Fruit fly (Drosophila melanogaster): ENCODE measurements around the gene CG31676.

The CG31676 gene

DNA sequence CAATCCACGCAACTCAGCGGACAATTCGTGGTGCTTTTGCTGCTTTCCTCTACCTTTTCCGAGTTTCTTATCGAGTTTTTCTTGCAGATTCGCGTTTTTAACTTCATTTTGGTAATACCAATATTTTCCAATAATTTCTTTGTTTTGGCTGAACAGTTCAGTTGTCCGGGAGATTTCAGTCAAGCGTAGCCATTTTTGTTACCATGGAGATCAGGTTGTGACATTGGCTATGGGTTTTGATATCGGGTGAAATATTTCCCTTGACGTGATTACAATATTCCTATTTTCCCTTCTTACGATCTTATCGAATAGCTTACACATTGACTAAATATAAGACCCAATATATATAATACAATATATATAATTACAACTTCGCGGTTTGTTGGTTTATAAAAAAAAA lies 5.0 kb upstream of the CG31676 start, which contains the start of gene Oseg5 (continued):
- TF ChIP-seq CG3407 (GFP tag; optimal IDR thresholded peaks at IDR 0.05) (no peak), crp (GFP tag; optimal IDR thresholded peaks at IDR 0.05) (no peak), Poxn (GFP tag; IDR thresholded peaks at IDR 0.05) (no peak), CG9932 (GFP tag; IDR thresholded peaks at IDR 0.05) (no peak), vnd (GFP tag; IDR thresholded peaks at IDR 0.05; ENCODE audit: partially characterized antibody) (no peak), CG1024 (GFP tag; IDR thresholded peaks at IDR 0.05) (no peak), Optix (GFP tag; IDR thresholded peaks at IDR 0.05) (no peak), stwl (tag; optimal IDR thresholded peaks at IDR 0.05) (peak; percentile 1), CG15479 (GFP tag; optimal IDR thresholded peaks at IDR 0.05) (no peak), Blimp-1 (GFP tag; optimal IDR thresholded peaks at IDR 0.05) (no peak), Dbx (GFP tag; IDR thresholded peaks at IDR 0.05) (no peak), CG7357 (GFP tag; IDR thresholded peaks at IDR 0.05) (no peak), CG11696 (GFP tag; IDR thresholded peaks at IDR 0.05) (no peak), CG2120 (GFP tag; optimal IDR thresholded peaks at IDR 0.05) (no peak), CG2199 (GFP tag; IDR thresholded peaks at IDR 0.05) (0 out of 3 replicates have a peak, but pooled peaks have one; percentile 51), ttk (GFP tag; IDR thresholded peaks at IDR 0.05) (no peak), CG11504 (tag; optimal IDR thresholded peaks at IDR 0.05) (no peak), phol (tag; optimal IDR thresholded peaks at IDR 0.05) (peak; percentile 67), Dfd (GFP tag; optimal IDR thresholded peaks at IDR 0.05) (no peak), Rfx (GFP tag; IDR thresholded peaks at IDR 0.05) (peak; percentile 96), CG6813 (GFP tag; optimal IDR thresholded peaks at IDR 0.05) (no peak), Dip2 (GFP tag; IDR thresholded peaks at IDR 0.05) (no peak), luna (GFP tag; optimal IDR thresholded peaks at IDR 0.05) (no peak), jumu (GFP tag; optimal IDR thresholded peaks at IDR 0.05) (no peak), grn (GFP tag; optimal IDR thresholded peaks at IDR 0.05) (no peak), Med (GFP tag) (peak; percentile 18), bsh (GFP tag; optimal IDR thresholded peaks at IDR 0.05) (no peak), insv (GFP tag; optimal IDR thresholded peaks at IDR 0.05) (no peak), tin (GFP tag; optimal IDR thresholded peaks at IDR 0.05) (no peak), nerfin-2 (GFP tag; IDR thresholded peaks at IDR 0.05; ENCODE audit: partially characterized antibody) (no peak), br (optimal IDR thresholded peaks at IDR 0.05) (no peak), CG11398 (GFP tag; optimal IDR thresholded peaks at IDR 0.05) (no peak), amos (GFP tag; IDR thresholded peaks at IDR 0.05; ENCODE audit: partially characterized antibody) (no peak), CG2129 (GFP tag; IDR thresholded peaks at IDR 0.05; ENCODE audit: partially characterized antibody) (no peak), hbn (GFP tag; IDR thresholded peaks at IDR 0.05; ENCODE audit: partially characterized antibody) (no peak), nerfin-1 (tag; optimal IDR thresholded peaks at IDR 0.05) (no peak), CG1603 (tag; optimal IDR thresholded peaks at IDR 0.05) (no peak), CG7839 (tag; optimal IDR thresholded peaks at IDR 0.05) (no peak), CG10209 (GFP tag; optimal IDR thresholded peaks at IDR 0.05) (no peak), toy (GFP tag; IDR thresholded peaks at IDR 0.05) (no peak)

DNA sequence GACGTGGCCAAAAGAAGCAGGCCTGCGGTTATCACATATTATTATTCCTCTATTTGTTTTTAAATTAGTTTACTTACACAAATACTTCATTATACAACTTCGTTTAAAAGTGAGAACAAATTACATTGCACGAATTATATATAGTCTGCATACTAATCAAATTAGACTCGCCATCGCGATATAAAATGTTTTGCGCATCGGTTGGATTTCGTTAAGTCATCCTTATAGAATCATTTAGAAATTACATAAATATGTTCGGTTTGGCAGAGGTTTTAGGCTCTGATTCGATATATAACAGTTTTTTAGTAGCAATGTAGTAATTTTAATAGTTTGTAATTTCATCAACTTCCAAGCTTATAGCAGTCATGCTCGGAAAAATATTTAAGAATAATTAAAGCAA lies 2.7 kb upstream of the CG31676 start, which contains the start of gene Spn38F:
Gene Spn38F (minus strand): TSS at position 101 of the 400 bp plus-strand sequence.
- no peak for TF ChIP-seq Dip2 (GFP tag; IDR thresholded peaks at IDR 0.05)
- no peak for TF ChIP-seq Dref (GFP tag; IDR thresholded peaks at IDR 0.05)
- TF ChIP-seq abd-A (tag; optimal IDR thresholded peaks at IDR 0.05): no peak
- TF ChIP-seq slbo (GFP tag; IDR thresholded peaks at IDR 0.05): no peak

Data from whole organism, embryonic.